Worm (Caenorhabditis elegans) whole organism, L4/young adult: Measurements from ENCODE around the gene cyp-29A2.

Experiments
- W03F9.2 ChIP-seq: fragments of 150-350 bp; optimal IDR thresholded peaks from 2 replicates; lab custom pipeline; 2014; ENCODE audit warnings: missing biosample characterization, missing genetic modification characterization
- dao-5 ChIP-seq: sonication (generic microtip); optimal IDR thresholded peaks from 2 replicates; lab custom pipeline; 2016; ENCODE audit warnings: missing genotype, missing genetic modification characterization, moderate library complexity, missing compliant biosample characterization
- him-1 ChIP-seq: sonication (generic microtip); optimal IDR thresholded peaks from 2 replicates; lab custom pipeline; 2016; ENCODE audit warnings: missing genotype, missing genetic modification reagents, missing genetic modification characterization, missing compliant biosample characterization

Gene cyp-29A2

ce11 chrV:11217394-11217793 is at the start of gene cyp-29A2:
Gene cyp-29A2, plus strand, starts transcription at chrV:11217583.
- TF ChIP-seq him-1 (tag; lab: Kevin White, UChicago) (no peak), dao-5 (tag; lab: Kevin White, UChicago) (no peak)

ce11 chrV:11167745-11168144 is 49.6 kb upstream of the cyp-29A2 start:
- TF ChIP-seq W03F9.2 (tag; lab: Kevin White, UChicago) (no peak), him-1 (tag; lab: Kevin White, UChicago) (no peak)

DNA sequence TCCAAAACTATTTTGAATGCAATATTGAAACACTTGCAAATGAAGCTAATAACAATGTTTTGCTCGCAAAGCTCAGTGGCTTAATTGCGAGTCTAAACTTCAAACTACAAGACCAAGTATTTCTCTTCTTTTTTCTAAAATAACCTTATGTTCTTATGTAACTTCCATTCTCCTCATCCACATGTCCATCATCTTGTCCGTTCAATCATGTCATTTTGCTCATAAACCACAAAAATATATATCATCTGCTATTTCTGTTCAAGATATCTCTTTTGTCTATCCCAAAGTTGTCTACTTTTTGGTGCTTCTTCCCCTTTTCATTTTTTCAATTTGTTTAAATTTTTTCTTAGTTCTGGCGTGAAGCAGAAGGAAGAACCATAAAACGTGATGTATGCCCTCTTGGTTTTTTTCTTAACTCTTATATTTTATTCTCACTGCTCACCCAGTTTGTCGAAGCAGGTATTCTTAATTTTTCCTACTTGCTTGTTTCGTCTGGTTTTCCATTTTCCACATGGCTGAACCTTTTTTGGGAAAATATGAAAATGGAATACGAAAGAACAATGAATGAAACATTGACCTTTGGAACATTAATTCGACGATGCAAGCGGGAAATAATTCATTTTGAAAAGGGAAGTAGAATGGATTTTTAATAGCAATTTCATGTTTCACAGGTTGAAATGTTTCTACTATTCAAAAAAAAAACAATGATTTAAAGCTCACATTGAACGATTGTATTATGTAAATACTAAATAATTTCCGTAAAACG is 46.6 kb upstream of the cyp-29A2 start:
- TF ChIP-seq him-1 (tag; lab: Kevin White, UChicago) (no peak), W03F9.2 (tag; lab: Kevin White, UChicago) (no peak), dao-5 (tag; lab: Kevin White, UChicago) (no peak)

ce11 chrV:11171906-11172305 is 45.5 kb upstream of the cyp-29A2 start, which contains the start of gene T19C4.5:
Gene T19C4.5, plus strand, starts transcription at chrV:11172213.
- TF ChIP-seq him-1 (tag; lab: Kevin White, UChicago) (no peak), W03F9.2 (tag; lab: Kevin White, UChicago) (no peak), dao-5 (tag; lab: Kevin White, UChicago) (no peak)

DNA sequence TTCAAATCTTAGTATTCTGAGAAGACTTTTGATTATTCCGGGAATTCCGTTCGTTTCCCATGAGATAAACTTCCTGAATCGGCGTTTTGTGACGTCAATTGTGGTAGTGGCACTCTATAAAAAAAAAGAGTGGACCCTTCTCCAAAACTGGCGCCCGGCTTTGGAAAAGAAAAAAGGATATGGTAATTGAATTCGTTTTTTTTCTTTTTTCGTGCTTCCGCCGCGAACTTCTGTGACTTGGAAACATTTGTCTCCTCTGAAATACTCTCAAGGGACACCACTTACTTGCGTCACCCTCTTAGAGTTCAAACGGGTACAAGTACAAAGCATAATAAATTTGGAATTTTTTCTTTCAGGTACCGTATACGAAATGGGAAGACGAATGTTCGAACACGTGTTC is 44.7 kb upstream of the cyp-29A2 start:
- no peak for TF ChIP-seq W03F9.2 (tag; lab: Kevin White, UChicago)
- no peak for TF ChIP-seq dao-5 (tag; lab: Kevin White, UChicago)
- TF ChIP-seq him-1 (tag; lab: Kevin White, UChicago): no peak

DNA sequence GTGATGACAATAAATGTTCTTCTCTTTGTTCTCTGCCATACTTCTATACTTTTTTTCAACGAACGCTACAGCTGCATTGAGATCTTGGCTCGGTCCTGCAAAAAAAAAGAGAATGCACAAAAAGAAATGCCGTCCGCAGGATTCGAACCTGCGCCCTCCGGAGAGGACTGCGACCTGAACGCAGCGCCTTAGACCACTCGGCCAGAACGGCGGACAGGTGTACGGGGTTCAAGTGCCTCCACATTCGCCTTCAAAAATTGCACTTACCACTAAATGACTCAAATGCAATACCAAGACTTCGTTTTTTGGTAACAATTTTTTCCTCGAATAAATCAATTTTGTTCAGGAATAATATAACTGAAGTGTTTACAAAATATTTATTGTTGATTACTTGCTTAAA is 42.7 kb upstream of the cyp-29A2 start:
- TF ChIP-seq W03F9.2 (tag; lab: Kevin White, UChicago): no peak
- TF ChIP-seq him-1 (tag; lab: Kevin White, UChicago): no peak
- TF ChIP-seq dao-5 (tag; lab: Kevin White, UChicago): no peak

ce11 chrV:11177577-11177976 is 39.8 kb upstream of the cyp-29A2 start, which contains the start of gene gpa-1:
Gene gpa-1, minus strand, starts transcription at chrV:11177677.
- no peak for TF ChIP-seq W03F9.2 (tag; lab: Kevin White, UChicago)
- no peak for TF ChIP-seq him-1 (tag; lab: Kevin White, UChicago)

DNA sequence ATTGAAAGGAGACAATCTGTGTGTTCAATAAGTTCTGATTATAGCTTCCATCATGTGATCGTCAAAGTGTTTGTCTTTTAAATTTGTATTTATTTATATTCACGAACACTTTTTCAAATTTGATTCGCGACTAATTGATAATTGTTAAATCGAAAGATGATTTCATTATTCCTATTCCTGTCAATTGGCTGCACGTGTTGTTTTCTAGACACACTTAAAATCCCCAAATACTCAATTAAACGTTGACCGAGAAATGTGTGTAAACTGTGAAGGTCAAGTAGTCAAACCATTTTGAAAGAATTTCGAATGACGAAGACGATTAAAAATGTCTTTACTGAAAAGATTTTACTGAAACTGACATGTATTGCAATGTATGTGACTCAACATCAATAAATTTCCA is 36.4 kb upstream of the cyp-29A2 start:
- TF ChIP-seq him-1 (tag; lab: Kevin White, UChicago) (no peak), W03F9.2 (tag; lab: Kevin White, UChicago) (no peak), dao-5 (tag; lab: Kevin White, UChicago) (no peak)

ce11 chrV:11182925-11183324 is 34.5 kb upstream of the cyp-29A2 start, which contains the start of gene cnc-10:
Gene cnc-10, plus strand, starts transcription at chrV:11183225.
- TF ChIP-seq W03F9.2 (tag; lab: Kevin White, UChicago): no peak
- no peak for TF ChIP-seq him-1 (tag; lab: Kevin White, UChicago)
- TF ChIP-seq dao-5 (tag; lab: Kevin White, UChicago): no peak

- TF ChIP-seq dao-5 (tag; lab: Kevin White, UChicago) (no peak), him-1 (tag; lab: Kevin White, UChicago) (no peak), W03F9.2 (tag; lab: Kevin White, UChicago) (no peak)
These were observed 26.4 kb upstream of the cyp-29A2 start, which contains the start of gene lgc-49 for ce11 chrV:11190983-11191382. Gene lgc-49, plus strand, starts transcription at chrV:11191283.

DNA sequence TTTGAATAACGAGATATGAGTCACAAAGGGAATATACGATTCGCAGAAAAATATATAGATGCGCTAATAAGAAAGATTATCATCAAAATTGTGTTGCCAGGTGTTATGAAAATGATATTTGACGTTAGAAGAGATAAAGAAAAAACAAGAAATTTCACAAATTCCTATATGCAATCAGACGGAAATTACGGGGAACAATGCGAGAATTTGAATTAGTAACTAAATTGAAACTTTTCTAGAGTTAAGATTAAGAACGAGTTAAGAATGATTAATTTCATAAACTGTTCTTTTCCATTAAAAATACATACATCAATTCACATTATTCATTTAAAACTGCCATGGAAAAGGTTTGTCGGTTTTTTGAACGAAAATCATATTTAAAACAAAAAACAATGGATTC is 21.3 kb upstream of the cyp-29A2 start, which contains the start of gene clc-6:
Gene clc-6 (minus strand): TSS at position 101 of the 400 bp plus-strand sequence.
- TF ChIP-seq him-1 (tag; lab: Kevin White, UChicago): no peak
- TF ChIP-seq W03F9.2 (tag; lab: Kevin White, UChicago): no peak
- TF ChIP-seq dao-5 (tag; lab: Kevin White, UChicago): no peak

- no peak for TF ChIP-seq W03F9.2 (tag; lab: Kevin White, UChicago)
These were observed 20.6 kb upstream of the cyp-29A2 start for ce11 chrV:11196631-11197258.

DNA sequence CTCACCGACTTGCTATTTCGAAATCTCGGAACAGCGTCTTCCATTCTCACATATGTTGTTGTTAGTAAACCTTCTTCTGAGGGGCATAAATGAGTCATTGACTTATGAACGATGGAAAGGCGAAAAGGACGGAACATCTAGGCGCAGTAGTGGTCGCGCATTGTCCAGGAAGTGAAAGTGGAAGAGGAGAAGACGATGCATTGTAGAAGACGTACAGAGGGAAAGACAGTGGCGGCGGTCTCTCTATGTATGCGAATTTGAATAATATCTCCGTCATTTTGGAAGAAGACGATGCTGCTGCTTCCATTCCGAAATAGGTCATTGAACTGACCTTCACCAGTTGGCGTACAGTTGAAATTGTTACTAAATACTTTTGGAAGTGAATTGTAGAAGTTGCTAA is 19.3 kb upstream of the cyp-29A2 start:
- no peak for TF ChIP-seq dao-5 (tag; lab: Kevin White, UChicago)
- no peak for TF ChIP-seq him-1 (tag; lab: Kevin White, UChicago)
- no peak for TF ChIP-seq W03F9.2 (tag; lab: Kevin White, UChicago)

ce11 chrV:11199497-11199896 is 17.9 kb upstream of the cyp-29A2 start:
- TF ChIP-seq dao-5 (tag; lab: Kevin White, UChicago) (no peak), him-1 (tag; lab: Kevin White, UChicago) (no peak), W03F9.2 (tag; lab: Kevin White, UChicago) (no peak)
